Fruit fly (Drosophila melanogaster) whole organism, embryonic: ENCODE data around the gene CG4653.

Experiments
- Abd-B ChIP-seq: fragments of 200-800 bp; sonication (Bioruptor generic); optimal IDR thresholded peaks from 2 replicates; lab custom pipeline; 2018; ENCODE audit warnings: missing biosample characterization, mild to moderate bottlenecking, missing genetic modification characterization, moderate library complexity
- CG10366 ChIP-seq: fragments of 200-800 bp; sonication (Bioruptor generic); IDR thresholded peaks from 2 replicates; pipeline ENCODE4 v1.3.6; 2022; ENCODE audit warnings: missing biosample characterization, missing genetic modification characterization
- CG10543 ChIP-seq: fragments of 200-800 bp; sonication (Bioruptor generic); optimal IDR thresholded peaks from 3 replicates; lab custom pipeline; 2017; ENCODE audit warnings: missing biosample characterization, mild to moderate bottlenecking, missing genetic modification characterization, moderate library complexity
- CG11504 ChIP-seq: fragments of 200-800 bp; sonication (Bioruptor generic); optimal IDR thresholded peaks from 3 replicates; lab custom pipeline; 2019; ENCODE audit warnings: missing biosample characterization, mild to moderate bottlenecking, missing genetic modification characterization, moderate library complexity
- CG11723 ChIP-seq: fragments of 200-800 bp; sonication (Bioruptor generic); optimal IDR thresholded peaks from 2 replicates; lab custom pipeline; 2017; ENCODE audit warnings: missing biosample characterization, mild to moderate bottlenecking, missing genetic modification characterization
- CG12391 ChIP-seq: fragments of 200-800 bp; sonication (Bioruptor generic); optimal IDR thresholded peaks from 3 replicates; lab custom pipeline; 2018; ENCODE audit warnings: missing biosample characterization, mild to moderate bottlenecking, missing genetic modification characterization, moderate library complexity
- CG13894 ChIP-seq: fragments of 200-800 bp; sonication (Bioruptor generic); optimal IDR thresholded peaks from 3 replicates; lab custom pipeline; 2018; ENCODE audit warnings: missing biosample characterization, mild to moderate bottlenecking, missing genetic modification characterization, moderate library complexity
- CG14965 ChIP-seq: fragments of 200-800 bp; sonication (Bioruptor generic); optimal IDR thresholded peaks from 2 replicates; lab custom pipeline; 2016; ENCODE audit warnings: missing biosample characterization, missing genetic modification characterization, borderline replicate concordance
- CG15073 ChIP-seq: fragments of 200-800 bp; sonication (Bioruptor generic); optimal IDR thresholded peaks from 2 replicates; lab custom pipeline; 2016; ENCODE audit warnings: missing biosample characterization, missing genetic modification characterization
- CG2712 ChIP-seq: fragments of 200-800 bp; optimal IDR thresholded peaks from 3 replicates; lab custom pipeline; 2019; ENCODE audit warnings: missing biosample characterization, mild to moderate bottlenecking, missing genetic modification characterization, moderate library complexity
- CG31441 ChIP-seq: fragments of 200-800 bp; sonication (Bioruptor generic); IDR thresholded peaks from 2 replicates; pipeline ENCODE4 v1.3.6; 2022; ENCODE audit warnings: missing biosample characterization, missing genetic modification characterization
- CG32767 ChIP-seq: fragments of 200-800 bp; sonication (Bioruptor generic); IDR thresholded peaks from 2 replicates; pipeline ENCODE4 v1.3.6; 2022; ENCODE audit warnings: missing biosample characterization, missing genetic modification characterization
- CG4707 ChIP-seq: fragments of 200-800 bp; sonication (Bioruptor generic); optimal IDR thresholded peaks from 2 replicates; lab custom pipeline; 2018; ENCODE audit warnings: missing biosample characterization, mild to moderate bottlenecking, missing genetic modification characterization, moderate library complexity
- CG6689 ChIP-seq: fragments of 200-800 bp; sonication (Bioruptor generic); IDR thresholded peaks from 2 replicates; pipeline ENCODE4 v1.3.6; 2022; ENCODE audit warnings: missing biosample characterization, missing genetic modification characterization
- CG6813 ChIP-seq: fragments of 200-800 bp; sonication (Bioruptor generic); optimal IDR thresholded peaks from 2 replicates; lab custom pipeline; 2017; ENCODE audit warnings: missing biosample characterization, missing genetic modification characterization, mild to moderate bottlenecking, moderate library complexity, missing genetic modification reagents
- CG7839 ChIP-seq: fragments of 200-800 bp; sonication (Bioruptor generic); optimal IDR thresholded peaks from 3 replicates; lab custom pipeline; 2018; ENCODE audit warnings: missing biosample characterization, mild to moderate bottlenecking, missing genetic modification characterization, moderate library complexity
- D ChIP-seq, 2 experiments: fragments of 200-800 bp in 1 of 2; fragments of >200 bp in 1 of 2; sonication (Bioruptor generic) in 1 of 2; optimal IDR thresholded peaks; 2 replicates in 1 of 2; 3 replicates in 1 of 2; lab custom pipeline; 2017; ENCODE audit warnings: mild to moderate bottlenecking in 1 of 2, missing biosample characterization in 1 of 2, missing genetic modification characterization in 1 of 2, missing genetic modification reagents in 1 of 2
- Dfd ChIP-seq, 2 experiments: fragments of >200 bp; optimal IDR thresholded peaks; 2 replicates each; lab custom pipeline; 2017; ENCODE audit warnings: missing biosample characterization in 2 of 2, missing genetic modification characterization in 2 of 2
- Ets65A ChIP-seq: fragments of 200-800 bp; sonication (Bioruptor generic); peaks from one replicate; lab custom pipeline; 2016; ENCODE audit warnings: missing biosample characterization, missing genetic modification characterization
- Fer3 ChIP-seq: fragments of 200-800 bp; sonication (Bioruptor generic); optimal IDR thresholded peaks from 2 replicates; lab custom pipeline; 2018; ENCODE audit warnings: missing biosample characterization, mild to moderate bottlenecking, missing genetic modification characterization, moderate library complexity
- Jarid2 ChIP-seq: fragments of 200-800 bp; sonication (Bioruptor generic); optimal IDR thresholded peaks from 3 replicates; lab custom pipeline; 2017; ENCODE audit warnings: mild to moderate bottlenecking, missing biosample characterization, missing genetic modification reagents, missing genetic modification characterization
- Lhr ChIP-seq: fragments of 200-800 bp; sonication (Bioruptor generic); optimal IDR thresholded peaks from 3 replicates; lab custom pipeline; 2017; ENCODE audit warnings: mild to moderate bottlenecking, missing biosample characterization, missing genetic modification reagents, missing genetic modification characterization
- Med ChIP-seq: fragments of 200-800 bp; sonication (Bioruptor generic); peaks from one replicate; lab custom pipeline; 2016; ENCODE audit warnings: missing biosample characterization, missing genetic modification characterization, mild to moderate bottlenecking, inconsistent platforms, moderate library complexity
- Meics ChIP-seq: fragments of 200-800 bp; sonication (Bioruptor generic); optimal IDR thresholded peaks from 2 replicates; lab custom pipeline; 2017; ENCODE audit warnings: missing biosample characterization, mild to moderate bottlenecking, missing genetic modification characterization
- Oli ChIP-seq: fragments of 200-800 bp; sonication (Bioruptor generic); optimal IDR thresholded peaks from 2 replicates; lab custom pipeline; 2018; ENCODE audit warnings: missing biosample characterization, mild to moderate bottlenecking, missing genetic modification characterization, moderate library complexity
- PHDP ChIP-seq: fragments of 200-800 bp; sonication (Bioruptor generic); optimal IDR thresholded peaks from 3 replicates; lab custom pipeline; 2018; ENCODE audit warnings: missing biosample characterization, mild to moderate bottlenecking, missing genetic modification characterization, moderate library complexity
- Sox100B ChIP-seq: fragments of 200-800 bp; sonication (Bioruptor generic); optimal IDR thresholded peaks from 3 replicates; lab custom pipeline; 2018; ENCODE audit warnings: missing biosample characterization, mild to moderate bottlenecking, missing genetic modification characterization
- Sox102F ChIP-seq: fragments of 200-800 bp; sonication (Bioruptor generic); optimal IDR thresholded peaks from 2 replicates; lab custom pipeline; 2018; ENCODE audit warnings: missing biosample characterization, mild to moderate bottlenecking, missing genetic modification characterization, moderate library complexity
- Vsx1 ChIP-seq: fragments of 200-800 bp; sonication (Bioruptor generic); optimal IDR thresholded peaks from 2 replicates; lab custom pipeline; 2017; ENCODE audit warnings: missing biosample characterization, mild to moderate bottlenecking, missing genetic modification characterization, missing genetic modification reagents
- aop ChIP-seq: fragments of 200-800 bp; sonication (Bioruptor generic); IDR thresholded peaks from 2 replicates; pipeline ENCODE4 v1.3.6; 2022; ENCODE audit warnings: missing biosample characterization, missing genetic modification characterization
- ase ChIP-seq: fragments of 200-800 bp; sonication (Bioruptor generic); IDR thresholded peaks from 3 replicates; pipeline ENCODE4 v1.3.6; 2022; ENCODE audit warnings: missing biosample characterization, missing genetic modification characterization
- corto ChIP-seq: fragments of 200-800 bp; sonication (Bioruptor generic); optimal IDR thresholded peaks from 2 replicates; lab custom pipeline; 2016; ENCODE audit warnings: missing biosample characterization, mild to moderate bottlenecking, missing genetic modification characterization, moderate library complexity
- crc ChIP-seq: fragments of 200-800 bp; sonication (Bioruptor generic); optimal IDR thresholded peaks from 2 replicates; lab custom pipeline; 2016; ENCODE audit warnings: missing biosample characterization, missing genetic modification characterization
- croc ChIP-seq: fragments of 200-800 bp; sonication (Bioruptor generic); conservative IDR thresholded peaks from 3 replicates; pipeline ENCODE4 v1.3.6; 2022; ENCODE audit warnings: missing biosample characterization, missing genetic modification characterization
- dpn ChIP-seq, 2 experiments: fragments of 200-800 bp; sonication (Bioruptor generic); optimal IDR thresholded peaks; 3 replicates each; lab custom pipeline; 2016; ENCODE audit warnings: missing biosample characterization in 2 of 2, missing genetic modification characterization in 2 of 2
- exex ChIP-seq: fragments of 200-800 bp; sonication (Bioruptor generic); optimal IDR thresholded peaks from 4 replicates; lab custom pipeline; 2018; ENCODE audit warnings: missing biosample characterization, mild to moderate bottlenecking, missing genetic modification characterization, moderate library complexity
- gem ChIP-seq: fragments of 200-800 bp; sonication (Bioruptor generic); optimal IDR thresholded peaks from 2 replicates; lab custom pipeline; 2019; ENCODE audit warnings: missing biosample characterization, mild to moderate bottlenecking, missing genetic modification characterization, moderate library complexity
- h ChIP-seq: fragments of >200 bp; optimal IDR thresholded peaks from 2 replicates; lab custom pipeline; 2017
- jigr1 ChIP-seq: fragments of 200-800 bp; sonication (Bioruptor generic); IDR thresholded peaks from 3 replicates; pipeline ENCODE4 v1.3.6; 2022; ENCODE audit warnings: missing biosample characterization, missing genetic modification characterization
- lab ChIP-seq: fragments of 200-800 bp; sonication (Bioruptor generic); optimal IDR thresholded peaks from 3 replicates; lab custom pipeline; 2017; ENCODE audit warnings: missing biosample characterization, missing genetic modification characterization, mild to moderate bottlenecking, moderate library complexity, missing genetic modification reagents
- nau ChIP-seq: fragments of 200-800 bp; sonication (Bioruptor generic); optimal IDR thresholded peaks from 3 replicates; lab custom pipeline; 2017; ENCODE audit warnings: missing biosample characterization, mild to moderate bottlenecking, missing genetic modification characterization, missing genetic modification reagents
- onecut ChIP-seq: fragments of 200-800 bp; sonication (Bioruptor generic); IDR thresholded peaks from 2 replicates; pipeline ENCODE4 v1.3.6; 2022; ENCODE audit warnings: missing biosample characterization, missing genetic modification characterization
- pfk ChIP-seq: fragments of 200-800 bp; sonication (Bioruptor generic); optimal IDR thresholded peaks from 2 replicates; lab custom pipeline; 2018; ENCODE audit warnings: missing biosample characterization, mild to moderate bottlenecking, missing genetic modification characterization, moderate library complexity
- sens ChIP-seq: fragments of 200-800 bp; sonication (Bioruptor generic); peaks from one replicate; lab custom pipeline; 2016; ENCODE audit warnings: missing biosample characterization, missing genetic modification characterization
- sim ChIP-seq: fragments of 200-800 bp; sonication (Bioruptor generic); IDR thresholded peaks from 2 replicates; pipeline ENCODE4 v1.3.6; 2022; ENCODE audit warnings: missing biosample characterization, missing genetic modification characterization
- zfh2 ChIP-seq: fragments of 200-800 bp; sonication (Bioruptor generic); optimal IDR thresholded peaks from 2 replicates; lab custom pipeline; 2016; ENCODE audit warnings: missing biosample characterization, missing genetic modification characterization

The CG4653 gene

dm6 chrX:16664405-16665064, 39.3 kb upstream of the CG4653 start, which contains the start of gene CG15865:
TSS of gene CG15865 (minus strand) at chrX:16664455.
- TF ChIP-seq nau (GFP tag; lab: Kevin White, UChicago) (no peak), exex (tag; lab: Kevin White, UChicago) (peak; percentile 0), Med (GFP tag; lab: Kevin White, UChicago) (peak; percentile 28), sens (GFP tag; lab: Kevin White, UChicago) (peak; percentile 64), Ets65A (GFP tag; lab: Kevin White, UChicago) (peak; percentile 79)

DNA sequence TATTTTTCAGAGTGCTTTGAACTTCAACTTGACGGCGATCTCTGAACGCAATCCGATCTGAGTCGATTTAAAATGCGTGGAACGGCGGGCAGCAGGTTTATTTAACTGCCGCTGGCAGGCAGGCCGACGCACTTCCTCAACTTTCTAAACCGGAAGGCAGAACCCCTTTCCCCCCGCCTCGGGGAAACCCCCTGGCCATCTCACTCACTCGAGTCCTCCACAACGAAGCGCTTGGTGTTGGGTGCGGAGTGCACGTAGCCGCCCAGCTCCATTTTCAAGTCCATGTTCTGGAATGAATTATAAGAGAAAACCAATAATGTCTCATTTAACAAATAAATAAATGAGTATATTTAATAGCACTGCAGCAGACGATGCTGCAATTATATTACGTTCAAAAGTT, 34.0 kb upstream of the CG4653 start:
- TF ChIP-seq CG10366, result no peak
- TF ChIP-seq corto (GFP tag; lab: Kevin White, UChicago), result no peak
- no peak for TF ChIP-seq D (optimal IDR thresholded peaks at IDR 0.05; lab: Kevin White, UChicago)
- no peak for TF ChIP-seq D (GFP tag; optimal IDR thresholded peaks at IDR 0.05; lab: Kevin White, UChicago)
- no peak for TF ChIP-seq lab
- TF ChIP-seq aop, result peak; percentile 58; the same call in 1 of the 2 replicates

- TF ChIP-seq Dfd (GFP tag; optimal IDR thresholded peaks at IDR 0.05; lab: Kevin White, UChicago) (no peak), dpn (GFP tag; optimal IDR thresholded peaks at IDR 0.05; lab: Kevin White, UChicago) (no peak), sim (no peak), PHDP (tag; lab: Kevin White, UChicago) (no peak), CG32767 (no peak), CG10543 (GFP tag; lab: Kevin White, UChicago) (no peak), croc (GFP tag; lab: Robert Waterston, UW) (no peak), Meics (no peak), Sox100B (GFP tag; lab: Kevin White, UChicago) (peak; percentile 38), ase (no peak), Fer3 (tag; lab: Kevin White, UChicago) (no peak), CG4707 (GFP tag; lab: Kevin White, UChicago) (no peak), Jarid2 (GFP tag; lab: Kevin White, UChicago) (no peak), Lhr (GFP tag; lab: Kevin White, UChicago) (no peak), CG31441 (GFP tag; lab: Robert Waterston, UW) (peak; percentile 21; the same call in 1 of the 2 replicates), Sox102F (peak; percentile 19), CG6689 (GFP tag; lab: Robert Waterston, UW) (0 out of 2 replicates have a peak, but pooled peaks have one; percentile 9), zfh2 (GFP tag; lab: Kevin White, UChicago) (no peak), CG7839 (tag; lab: Kevin White, UChicago) (peak; percentile 31), CG14965 (GFP tag; lab: Kevin White, UChicago) (no peak), CG12391 (peak; percentile 28), Vsx1 (GFP tag; lab: Kevin White, UChicago) (no peak), CG6813 (GFP tag; lab: Kevin White, UChicago) (no peak), CG2712 (tag; lab: Kevin White, UChicago) (peak; percentile 13), CG15073 (no peak), CG11723 (GFP tag; lab: Kevin White, UChicago) (no peak), gem (peak; percentile 51), pfk (GFP tag; lab: Kevin White, UChicago) (no peak), onecut (no peak), Abd-B (GFP tag; lab: Kevin White, UChicago) (no peak), CG11504 (tag; lab: Kevin White, UChicago) (peak; percentile 43), h (no peak), jigr1 (GFP tag; lab: Robert Waterston, UW) (no peak), CG13894 (tag; lab: Kevin White, UChicago) (no peak), crc (GFP tag; lab: Kevin White, UChicago) (no peak), Oli (tag; lab: Kevin White, UChicago) (peak; percentile 29)
These were observed 33.6 kb upstream of the CG4653 start for dm6 chrX:16670262-16670661.
